Fruit fly (Drosophila melanogaster) ovary, adult (tissue): Measurements from ENCODE around the gene CG14411.

Experiments used
- CG17801 ChIP-seq: fragments of 200-800 bp; optimal IDR thresholded peaks from 2 replicates; lab custom pipeline; 2019; ENCODE audit warnings: missing biosample characterization, mild to moderate bottlenecking, missing genetic modification characterization, moderate library complexity; ENCODE audit not compliant: partially characterized antibody

Gene CG14411

DNA sequence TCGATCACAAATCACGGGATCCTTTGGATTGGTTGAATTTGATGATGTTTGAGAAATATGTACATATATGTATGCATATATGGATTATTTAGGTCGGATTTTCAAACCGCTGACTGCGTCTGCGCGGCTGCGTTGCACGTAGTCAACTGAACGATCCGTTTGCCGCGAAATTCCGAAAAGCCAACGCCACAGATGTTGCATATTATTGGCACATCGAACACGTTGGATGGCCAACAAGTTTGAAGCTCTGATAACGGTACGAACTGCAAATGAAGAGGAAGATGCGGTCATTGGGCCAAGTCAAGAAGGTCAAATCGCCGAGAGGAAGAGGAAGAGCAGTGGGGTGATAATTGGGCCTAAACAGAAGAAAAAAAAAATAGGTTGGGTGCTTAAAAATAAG, 38.6 kb downstream of the CG14411 start, which contains the start of gene CG9518:
CG9518 (minus strand) TSS at position 154 of the 400 bp plus-strand sequence.
- no peak for TF ChIP-seq CG17801 (GFP tag; lab: Kevin White, UChicago)

DNA sequence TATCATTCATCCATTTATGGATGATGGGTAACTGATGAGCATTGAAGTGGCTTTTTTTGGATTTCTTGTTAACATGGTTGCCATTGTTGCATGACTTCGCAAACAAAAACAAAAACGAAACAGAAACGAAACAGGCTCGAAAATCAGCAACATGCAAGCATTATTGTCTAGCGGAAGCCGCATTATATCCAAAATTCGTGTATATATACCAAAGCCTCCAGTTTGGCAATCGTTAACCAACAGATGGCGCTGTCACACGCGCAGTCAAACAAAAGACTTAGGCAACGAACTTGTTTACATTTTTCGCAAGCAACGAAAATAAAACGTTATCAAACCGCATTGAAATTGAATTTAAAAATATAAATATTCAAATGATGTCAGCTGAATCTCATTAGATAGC, 46.5 kb downstream of the CG14411 start:
- no peak for TF ChIP-seq CG17801 (GFP tag; lab: Kevin White, UChicago)

dm6 chrX:14882536-14883118, 50.2 kb downstream of the CG14411 start, which contains the start of the genes CG45064 and CG45065:
Gene CG45064 (minus strand): TSS chrX:14882586.
Gene CG45065 (minus strand): TSS chrX:14882586.
- peak; percentile 46 for TF ChIP-seq CG17801 (GFP tag; lab: Kevin White, UChicago)

dm6 chrX:14883993-14884392, 51.5 kb downstream of the CG14411 start:
- no peak for TF ChIP-seq CG17801 (GFP tag; lab: Kevin White, UChicago)

DNA sequence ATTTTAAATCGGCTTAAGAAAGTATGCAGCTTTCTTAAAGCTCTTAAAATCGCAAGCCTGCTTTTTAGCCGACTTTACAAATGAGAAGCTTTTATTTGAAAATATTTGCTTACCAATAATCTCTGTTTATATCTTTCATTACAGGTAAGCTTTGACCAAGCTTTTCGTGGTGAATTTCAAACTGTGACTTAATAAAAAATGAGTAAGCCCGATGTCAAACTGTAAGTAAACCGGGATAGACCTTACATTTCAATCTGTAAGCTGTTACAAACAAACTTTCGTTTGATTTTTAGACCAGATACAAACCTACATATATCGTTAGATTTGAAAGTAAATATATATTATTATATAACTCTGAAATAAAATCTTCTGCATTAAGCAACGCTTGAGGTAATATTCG, 53.1 kb downstream of the CG14411 start:
- no peak for TF ChIP-seq CG17801 (GFP tag; lab: Kevin White, UChicago)
